Worm (Caenorhabditis elegans) whole organism, mixed stage, embryonic: ENCODE measurements around the gene F57A8.6.

Experiments used
- M03D4.4 ChIP-seq: sonication (generic microtip); optimal IDR thresholded peaks from 2 replicates; lab custom pipeline; 2017; ENCODE audit warnings: mild to moderate bottlenecking, missing genetic modification characterization, missing compliant biosample characterization
- ceh-83 ChIP-seq: fragments of 200-800 bp; sonication (Bioruptor generic); optimal IDR thresholded peaks from 2 replicates; lab custom pipeline; 2018; ENCODE audit warnings: mild to moderate bottlenecking, missing genetic modification characterization, missing compliant biosample characterization
- ces-1 ChIP-seq: fragments of 150-350 bp; optimal IDR thresholded peaks from 2 replicates; lab custom pipeline; 2014; ENCODE audit warnings: missing biosample characterization, missing genetic modification reagents, missing genetic modification characterization
- cnd-1 ChIP-seq: fragments of 200-800 bp; sonication (Bioruptor generic); optimal IDR thresholded peaks from 2 replicates; lab custom pipeline; 2018; ENCODE audit warnings: mild to moderate bottlenecking, missing genetic modification characterization, missing compliant biosample characterization
- elt-1 ChIP-seq: sonication (generic microtip); optimal IDR thresholded peaks from 2 replicates; lab custom pipeline; 2017; ENCODE audit warnings: missing genetic modification characterization, mild to moderate bottlenecking, missing compliant biosample characterization, antibody characterized with exemption, moderate library complexity, borderline replicate concordance; ENCODE audit not compliant: insufficient read depth
- elt-3 ChIP-seq: fragments of 150-350 bp; optimal IDR thresholded peaks from 2 replicates; lab custom pipeline; 2014; ENCODE audit warnings: missing biosample characterization, missing genetic modification characterization
- flh-1 ChIP-seq: fragments of 200-800 bp; sonication (Bioruptor generic); optimal IDR thresholded peaks from 2 replicates; lab custom pipeline; 2018; ENCODE audit warnings: mild to moderate bottlenecking, missing genetic modification characterization, moderate library complexity, missing compliant biosample characterization
- ham-2 ChIP-seq: fragments of 200-800 bp; sonication (Bioruptor generic); optimal IDR thresholded peaks from 2 replicates; lab custom pipeline; 2018; ENCODE audit warnings: mild to moderate bottlenecking, missing genetic modification characterization, missing compliant biosample characterization
- hlh-1 ChIP-seq: fragments of 150-350 bp; optimal IDR thresholded peaks from 2 replicates; lab custom pipeline; 2014; ENCODE audit warnings: missing biosample characterization, missing genetic modification reagents, missing genetic modification characterization
- lin-13 ChIP-seq: fragments of 150-350 bp; optimal IDR thresholded peaks from 2 replicates; lab custom pipeline; 2014; ENCODE audit warnings: missing biosample characterization, missing genetic modification characterization
- lin-32 ChIP-seq: fragments of 200-800 bp; sonication (Bioruptor generic); optimal IDR thresholded peaks from 2 replicates; lab custom pipeline; 2018; ENCODE audit warnings: mild to moderate bottlenecking, missing genetic modification characterization, missing compliant biosample characterization
- lsy-2 ChIP-seq: fragments of 150-350 bp; optimal IDR thresholded peaks from 2 replicates; lab custom pipeline; 2014; ENCODE audit warnings: missing biosample characterization, missing genetic modification characterization
- mep-1 ChIP-seq: fragments of 150-350 bp; optimal IDR thresholded peaks from 2 replicates; lab custom pipeline; 2017; ENCODE audit warnings: missing biosample characterization, missing genetic modification reagents, missing genetic modification characterization, inconsistent platforms
- mls-2 ChIP-seq: sonication (generic microtip); optimal IDR thresholded peaks from 2 replicates; lab custom pipeline; 2016; ENCODE audit warnings: mild to moderate bottlenecking, missing genetic modification characterization, moderate library complexity, missing compliant biosample characterization
- nhr-12 ChIP-seq: fragments of 150-350 bp; optimal IDR thresholded peaks from 2 replicates; lab custom pipeline; 2014; ENCODE audit warnings: missing biosample characterization, missing genetic modification characterization
- nhr-2 ChIP-seq: fragments of 150-350 bp; optimal IDR thresholded peaks from 2 replicates; lab custom pipeline; 2014; ENCODE audit warnings: missing biosample characterization, missing genetic modification characterization
- nhr-237 ChIP-seq: fragments of 150-350 bp; optimal IDR thresholded peaks from 2 replicates; lab custom pipeline; 2014; ENCODE audit warnings: missing biosample characterization, missing genetic modification characterization
- nhr-28 ChIP-seq: fragments of 150-350 bp; optimal IDR thresholded peaks from 2 replicates; lab custom pipeline; 2014; ENCODE audit warnings: missing biosample characterization, missing genetic modification characterization
- pha-4 ChIP-seq: fragments of 150-350 bp; optimal IDR thresholded peaks from 2 replicates; lab custom pipeline; 2018; ENCODE audit warnings: missing biosample characterization, missing genetic modification reagents, missing genetic modification characterization
- sem-2 ChIP-seq: fragments of 200-800 bp; sonication (Bioruptor generic); optimal IDR thresholded peaks from 2 replicates; lab custom pipeline; 2018; ENCODE audit warnings: mild to moderate bottlenecking, missing genetic modification characterization, missing compliant biosample characterization
- snpc-4 ChIP-seq: fragments of 150-350 bp; optimal IDR thresholded peaks from 2 replicates; lab custom pipeline; 2014; ENCODE audit warnings: missing biosample characterization, missing genetic modification characterization
- sptf-1 ChIP-seq: sonication (generic microtip); optimal IDR thresholded peaks from 2 replicates; lab custom pipeline; 2017; ENCODE audit warnings: mild to moderate bottlenecking, missing genetic modification characterization, moderate library complexity, missing compliant biosample characterization
- tbx-8 ChIP-seq: fragments of 200-800 bp; sonication (Bioruptor generic); optimal IDR thresholded peaks from 2 replicates; lab custom pipeline; 2018; ENCODE audit warnings: mild to moderate bottlenecking, missing genetic modification characterization, moderate library complexity, missing compliant biosample characterization
- unc-120 ChIP-seq: sonication (generic microtip); optimal IDR thresholded peaks from 2 replicates; lab custom pipeline; 2017; ENCODE audit warnings: missing genetic modification characterization, missing compliant biosample characterization; ENCODE audit not compliant: poor library complexity, severe bottlenecking
- unc-39 ChIP-seq: fragments of 150-350 bp; optimal IDR thresholded peaks from 2 replicates; lab custom pipeline; 2014; ENCODE audit warnings: missing biosample characterization, missing genetic modification characterization
- unc-62 ChIP-seq: fragments of 150-350 bp; optimal IDR thresholded peaks from 2 replicates; lab custom pipeline; 2014; ENCODE audit warnings: missing biosample characterization, missing genetic modification reagents, missing genetic modification characterization
- ztf-11 ChIP-seq: fragments of 150-350 bp; optimal IDR thresholded peaks from 2 replicates; lab custom pipeline; 2014; ENCODE audit warnings: missing biosample characterization, missing genetic modification characterization

Gene F57A8.6

DNA sequence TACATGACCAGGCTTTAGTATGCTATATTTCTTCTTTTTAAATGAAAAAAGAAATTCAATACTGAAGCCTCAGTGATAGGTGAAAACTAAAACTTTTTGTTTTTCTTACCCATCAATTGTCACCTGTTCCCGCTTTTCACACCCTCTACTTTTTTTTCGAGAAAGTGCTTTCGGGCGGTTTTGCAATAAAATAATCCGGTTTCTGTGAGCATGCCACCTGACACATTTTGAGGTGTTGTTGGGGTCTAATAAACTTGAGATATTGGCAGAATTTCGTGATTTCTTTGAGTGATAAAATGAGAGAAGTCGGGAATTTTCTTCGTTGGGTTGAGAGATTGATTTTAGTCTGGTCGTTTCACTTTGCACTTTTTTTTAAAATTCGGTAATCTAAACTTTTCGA, 13.7 kb downstream of the F57A8.6 start:
- TF ChIP-seq ztf-11 (tag; lab: Kevin White, UChicago) = no peak
- peak; percentile 68 for TF ChIP-seq hlh-1 (tag; lab: Kevin White, UChicago)
- TF ChIP-seq unc-120 (tag; lab: Kevin White, UChicago) = peak; percentile 4
- TF ChIP-seq, all 35 proteins: peak for 2

DNA sequence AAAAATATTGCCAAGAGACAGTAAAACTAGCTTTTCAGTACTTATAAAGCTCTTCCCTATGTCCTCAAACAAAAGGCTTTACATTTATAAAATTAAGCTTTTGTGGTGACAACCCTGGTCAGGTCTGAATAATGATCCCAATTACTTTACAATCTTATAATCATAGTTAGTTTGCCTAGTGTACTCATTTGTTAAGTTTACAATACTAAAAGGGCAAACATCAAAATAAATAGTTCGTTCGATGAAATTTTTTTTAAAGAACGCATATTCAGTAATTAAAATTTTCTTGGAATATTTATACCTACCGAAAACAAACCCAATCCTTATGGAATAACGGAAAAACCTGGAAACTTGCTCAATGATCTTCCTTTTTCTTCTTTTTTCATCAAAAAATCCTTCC, 14.9 kb downstream of the F57A8.6 start:
- TF ChIP-seq sem-2 (no peak), nhr-237 (tag; lab: Kevin White, UChicago) (no peak), M03D4.4 (tag; lab: Kevin White, UChicago) (no peak), mep-1 (tag; lab: Kevin White, UChicago) (no peak), lin-32 (GFP tag; lab: Kevin White, UChicago) (no peak), unc-62 (GFP tag; lab: Kevin White, UChicago) (no peak), sptf-1 (tag; lab: Kevin White, UChicago) (no peak), ham-2 (GFP tag; lab: Kevin White, UChicago) (no peak), unc-39 (no peak), tbx-8 (GFP tag; lab: Kevin White, UChicago) (no peak), hlh-1 (tag; lab: Kevin White, UChicago) (no peak), nhr-28 (tag; lab: Kevin White, UChicago) (no peak), ceh-83 (GFP tag; lab: Kevin White, UChicago) (no peak)

DNA sequence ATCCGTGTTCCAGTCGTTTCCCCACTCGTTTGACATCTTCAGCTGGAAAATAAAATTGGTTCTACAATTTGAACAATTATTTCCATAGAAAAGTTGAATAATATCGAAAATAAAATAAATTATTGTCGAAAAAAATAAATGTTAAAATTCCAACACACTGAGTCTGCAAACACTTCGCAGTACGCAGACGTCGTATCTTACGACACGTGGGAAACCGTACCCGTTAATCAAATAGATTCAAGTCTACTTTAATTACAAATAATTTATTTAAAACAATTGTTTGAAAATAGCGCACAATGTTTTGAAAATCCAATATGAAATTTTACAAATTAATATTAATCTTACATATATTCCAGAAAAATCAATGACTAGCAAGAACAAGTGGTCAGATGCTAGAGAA, 18.8 kb downstream of the F57A8.6 start, which contains the start of gene yif-1:
TSS of gene yif-1 (minus strand) at position 42 of the 400 bp plus-strand sequence.
- TF ChIP-seq elt-3 (tag; lab: Kevin White, UChicago) (no peak), lsy-2 (tag; lab: Kevin White, UChicago) (peak; percentile 88), snpc-4 (no peak), ces-1 (GFP tag; lab: Kevin White, UChicago) (peak; percentile 88)
- TF ChIP-seq, all 35 proteins: peak for 2

DNA sequence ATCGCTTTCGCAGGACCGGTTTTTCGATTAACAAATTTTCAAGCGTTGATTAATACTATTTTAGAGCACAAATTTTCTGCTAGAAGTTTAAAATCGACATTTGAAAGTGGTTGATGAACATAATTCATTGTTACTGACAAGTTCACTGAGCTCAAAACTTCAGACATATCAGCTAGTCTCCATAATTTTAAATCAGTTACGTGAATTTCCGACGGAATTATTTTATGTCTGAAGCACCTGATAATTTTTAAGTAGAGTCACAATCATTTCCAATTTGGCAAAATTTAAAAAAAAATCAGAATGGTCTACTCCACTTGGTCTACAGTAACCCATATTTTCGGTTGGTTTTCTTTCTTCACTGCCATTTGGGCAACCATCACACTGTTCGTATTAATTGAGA, 21.8 kb downstream of the F57A8.6 start, which contains the start of gene str-118:
TSS of gene str-118 (plus strand) at position 301 of the 400 bp plus-strand sequence.
- TF ChIP-seq M03D4.4 (tag; lab: Kevin White, UChicago) (no peak), hlh-1 (tag; lab: Kevin White, UChicago) (no peak), mep-1 (tag; lab: Kevin White, UChicago) (no peak), unc-120 (tag; lab: Kevin White, UChicago) (no peak), lsy-2 (tag; lab: Kevin White, UChicago) (no peak), ceh-83 (GFP tag; lab: Kevin White, UChicago) (no peak), flh-1 (no peak), tbx-8 (GFP tag; lab: Kevin White, UChicago) (no peak)

DNA sequence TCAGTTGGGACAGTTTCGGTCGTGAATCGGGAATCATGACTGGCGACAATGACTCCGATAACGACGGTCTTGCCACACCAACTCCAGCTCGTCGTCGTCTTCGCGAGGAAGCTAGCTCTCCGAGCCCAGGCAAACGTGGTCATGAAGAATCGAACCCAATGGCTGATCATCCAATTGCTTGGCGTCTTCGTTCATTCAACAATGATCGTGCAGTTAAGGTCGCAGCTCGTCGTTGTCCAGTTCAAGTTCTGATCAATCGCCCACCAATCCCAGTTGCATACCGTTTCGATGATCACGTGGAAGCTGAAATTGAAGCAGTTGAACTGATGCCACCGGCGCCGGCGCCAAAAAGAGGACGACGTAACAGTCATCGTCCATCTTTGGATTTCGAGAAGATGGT, 26.5 kb downstream of the F57A8.6 start:
- TF ChIP-seq elt-3 (tag; lab: Kevin White, UChicago) = no peak
- TF ChIP-seq mep-1 (tag; lab: Kevin White, UChicago) = no peak
- no peak for TF ChIP-seq nhr-237 (tag; lab: Kevin White, UChicago)
- TF ChIP-seq unc-39 = no peak
- no peak for TF ChIP-seq cnd-1 (tag; lab: Kevin White, UChicago)
- no peak for TF ChIP-seq flh-1
- no peak for TF ChIP-seq pha-4 (tag; lab: Kevin White, UChicago)
- TF ChIP-seq mls-2 (tag; lab: Kevin White, UChicago) = no peak
- TF ChIP-seq lin-13 (tag; lab: Kevin White, UChicago) = no peak
- no peak for TF ChIP-seq unc-120 (tag; lab: Kevin White, UChicago)
- TF ChIP-seq nhr-2 (tag; lab: Kevin White, UChicago) = no peak
- TF ChIP-seq ztf-11 (tag; lab: Kevin White, UChicago) = no peak
- no peak for TF ChIP-seq elt-1 (tag; lab: Kevin White, UChicago)

DNA sequence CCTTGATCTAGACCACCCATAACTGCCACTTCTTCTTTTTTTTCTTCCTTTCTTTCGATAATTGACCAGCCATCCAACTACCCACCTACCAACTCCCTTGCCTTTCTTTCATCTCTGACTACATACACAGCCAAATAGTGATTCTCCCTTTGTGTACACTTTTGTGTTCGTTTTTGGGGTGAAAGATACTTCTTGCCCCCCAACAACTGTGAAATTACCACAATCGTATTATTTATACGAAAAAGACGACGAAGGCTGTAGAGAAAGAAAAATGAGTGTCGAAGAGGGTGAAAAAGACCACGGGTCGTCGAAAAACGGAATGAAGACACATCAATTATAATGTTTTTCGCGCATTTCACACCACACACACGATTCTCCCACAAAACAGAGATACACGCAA, 27.2 kb downstream of the F57A8.6 start:
- TF ChIP-seq ham-2 (GFP tag; lab: Kevin White, UChicago) (no peak), lsy-2 (tag; lab: Kevin White, UChicago) (no peak), ces-1 (GFP tag; lab: Kevin White, UChicago) (peak; percentile 10), nhr-12 (tag; lab: Kevin White, UChicago) (no peak)
